Worm (Caenorhabditis elegans) whole organism, L4 larva: ENCODE results near the gene ced-11.
A peak's percentile ranks its signal among the peaks of the same experiment; 100 is the strongest.

Source experiments
- D1046.2 ChIP-seq: fragments of 200-800 bp; sonication (Bioruptor generic); IDR thresholded peaks from 2 replicates; pipeline ENCODE4 v1.3.6; 2022; ENCODE audit warnings: missing genetic modification characterization, missing compliant biosample characterization
- F44E2.7 ChIP-seq: fragments of 200-800 bp; sonication (Bioruptor generic); IDR thresholded peaks from 2 replicates; pipeline ENCODE4 v2.1.2; 2022; ENCODE audit warnings: missing genetic modification characterization, missing compliant biosample characterization
- F49E8.2 ChIP-seq: sonication (generic microtip); optimal IDR thresholded peaks from 2 replicates; lab custom pipeline; 2016; ENCODE audit warnings: missing compliant biosample characterization, mild to moderate bottlenecking, missing genetic modification characterization, borderline replicate concordance
- Y75B8A.6 ChIP-seq: fragments of 200-800 bp; sonication (Bioruptor generic); IDR thresholded peaks from 2 replicates; pipeline ENCODE4 v1.3.6; 2022; ENCODE audit warnings: missing genetic modification reagents, missing genetic modification characterization, missing compliant biosample characterization
- ZK337.2 ChIP-seq: fragments of 200-800 bp; sonication (Bioruptor generic); IDR thresholded peaks from 2 replicates; pipeline ENCODE4 v1.3.6; 2022; ENCODE audit warnings: missing genetic modification reagents, missing genetic modification characterization, missing compliant biosample characterization
- ZK546.5 ChIP-seq, 2 experiments: sonication (generic microtip); optimal IDR thresholded peaks; 2 replicates each; lab custom pipeline; 2017; ENCODE audit warnings: missing biosample characterization in 2 of 2, missing genetic modification characterization in 2 of 2
- arid-1 ChIP-seq: fragments of 200-800 bp; sonication (Bioruptor generic); conservative IDR thresholded peaks from 2 replicates; pipeline ENCODE4 v1.3.6; 2022; ENCODE audit warnings: missing genetic modification reagents, missing genetic modification characterization, missing compliant biosample characterization
- ceh-28 ChIP-seq: fragments of 150-350 bp; optimal IDR thresholded peaks from 2 replicates; lab custom pipeline; 2014; ENCODE audit warnings: missing biosample characterization, missing genetic modification reagents, missing genetic modification characterization
- ceh-32 ChIP-seq: sonication (generic microtip); optimal IDR thresholded peaks from 2 replicates; lab custom pipeline; 2016; ENCODE audit warnings: mild to moderate bottlenecking, missing genetic modification characterization, missing compliant biosample characterization; ENCODE audit not compliant: poor library complexity
- ctbp-1 ChIP-seq: fragments of 200-800 bp; sonication (Bioruptor generic); IDR thresholded peaks from 2 replicates; pipeline ENCODE4 v1.3.6; 2022; ENCODE audit warnings: missing genetic modification reagents, missing genetic modification characterization, missing compliant biosample characterization
- daf-12 ChIP-seq: fragments of 150-350 bp; optimal IDR thresholded peaks from 2 replicates; lab custom pipeline; 2014; ENCODE audit warnings: missing biosample characterization, missing genetic modification reagents, missing genetic modification characterization
- daf-19 ChIP-seq: fragments of 200-800 bp; sonication (Bioruptor generic); conservative IDR thresholded peaks from 2 replicates; pipeline ENCODE4 v1.3.6; 2022; ENCODE audit warnings: missing genetic modification characterization, missing compliant biosample characterization
- dmd-6 ChIP-seq: fragments of 200-800 bp; sonication (Bioruptor generic); IDR thresholded peaks from 2 replicates; pipeline ENCODE4 v1.3.6; 2022; ENCODE audit warnings: missing genetic modification reagents, missing genetic modification characterization, missing compliant biosample characterization
- dmd-9 ChIP-seq: fragments of 200-800 bp; sonication (Bioruptor generic); IDR thresholded peaks from 2 replicates; pipeline ENCODE4 v1.3.6; 2022; ENCODE audit warnings: missing genetic modification reagents, missing genetic modification characterization, missing compliant biosample characterization
- dpl-1 ChIP-seq: fragments of 150-350 bp; optimal IDR thresholded peaks from 2 replicates; lab custom pipeline; 2014; ENCODE audit warnings: missing biosample characterization, missing genetic modification reagents, missing genetic modification characterization
- duxl-1 ChIP-seq: sonication (generic microtip); optimal IDR thresholded peaks from 2 replicates; lab custom pipeline; 2016; ENCODE audit warnings: mild to moderate bottlenecking, missing genetic modification characterization, moderate library complexity, missing compliant biosample characterization; ENCODE audit not compliant: poor library complexity
- egl-27 ChIP-seq: sonication (generic microtip); optimal IDR thresholded peaks from 3 replicates; lab custom pipeline; 2017; ENCODE audit warnings: missing biosample characterization, missing genetic modification reagents, missing genetic modification characterization
- fos-1 ChIP-seq: fragments of 150-350 bp; optimal IDR thresholded peaks from 2 replicates; lab custom pipeline; 2014; ENCODE audit warnings: missing biosample characterization, missing genetic modification characterization
- hif-1 ChIP-seq, 2 experiments: sonication (generic microtip); optimal IDR thresholded peaks; 2 replicates each; lab custom pipeline; 2016 to 2017; ENCODE audit warnings: missing compliant biosample characterization in 2 of 2, missing genetic modification characterization in 2 of 2, missing genetic modification reagents in 2 of 2, missing genotype in 2 of 2, mild to moderate bottlenecking in 1 of 2
- hlh-30 ChIP-seq: sonication (generic microtip); optimal IDR thresholded peaks from 2 replicates; lab custom pipeline; 2017; ENCODE audit warnings: antibody characterized with exemption, mild to moderate bottlenecking, missing genetic modification characterization, missing compliant biosample characterization; ENCODE audit not compliant: insufficient read depth
- lim-7 ChIP-seq: fragments of 200-800 bp; sonication (Bioruptor generic); IDR thresholded peaks from 2 replicates; pipeline ENCODE4 v1.3.6; 2022; ENCODE audit warnings: missing genetic modification characterization, missing compliant biosample characterization
- lin-13 ChIP-seq: fragments of 150-350 bp; optimal IDR thresholded peaks from 2 replicates; lab custom pipeline; 2014; ENCODE audit warnings: missing biosample characterization, missing genetic modification reagents, missing genetic modification characterization
- lin-15B ChIP-seq: fragments of 150-350 bp; sonication (generic microtip); optimal IDR thresholded peaks from 3 replicates; lab custom pipeline; 2014; ENCODE audit warnings: missing biosample characterization, missing genetic modification characterization
- lin-29 ChIP-seq: fragments of 200-800 bp; sonication (Bioruptor generic); IDR thresholded peaks from 2 replicates; pipeline ENCODE4 v1.3.6; 2022; ENCODE audit warnings: missing genetic modification reagents, missing genetic modification characterization, missing compliant biosample characterization
- lsy-2 ChIP-seq, 2 experiments: fragments of 150-350 bp in 1 of 2; sonication (generic microtip) in 1 of 2; optimal IDR thresholded peaks; 2 replicates each; lab custom pipeline; 2014 to 2017; ENCODE audit warnings: missing biosample characterization in 2 of 2, missing genetic modification characterization in 2 of 2
- madf-5 ChIP-seq, 2 experiments: fragments of 200-800 bp; sonication (Bioruptor generic); IDR thresholded peaks; 2 replicates each; pipeline ENCODE4 v1.3.6; 2022; ENCODE audit warnings: missing compliant biosample characterization in 2 of 2, missing genetic modification characterization in 2 of 2
- madf-9 ChIP-seq: fragments of 200-800 bp; sonication (Bioruptor generic); conservative IDR thresholded peaks from 2 replicates; pipeline ENCODE4 v1.3.6; 2022; ENCODE audit warnings: missing genetic modification reagents, missing genetic modification characterization, missing compliant biosample characterization
- mep-1 ChIP-seq: fragments of 150-350 bp; sonication (generic microtip); optimal IDR thresholded peaks from 3 replicates; lab custom pipeline; 2014; ENCODE audit warnings: missing biosample characterization, missing genetic modification characterization
- mes-2 ChIP-seq: sonication (generic microtip); optimal IDR thresholded peaks from 2 replicates; lab custom pipeline; 2016; ENCODE audit warnings: missing genotype, mild to moderate bottlenecking, missing genetic modification characterization, missing compliant biosample characterization; ENCODE audit not compliant: poor library complexity, severe bottlenecking
- mxl-2 ChIP-seq: fragments of 200-800 bp; sonication (Bioruptor generic); conservative IDR thresholded peaks from 2 replicates; pipeline ENCODE4 v1.3.6; 2022; ENCODE audit warnings: missing genetic modification reagents, missing genetic modification characterization, missing compliant biosample characterization
- mxl-3 ChIP-seq: fragments of 200-800 bp; sonication (Bioruptor generic); optimal IDR thresholded peaks from 2 replicates; lab custom pipeline; 2018; ENCODE audit warnings: mild to moderate bottlenecking, missing genetic modification characterization, missing compliant biosample characterization
- nhr-10 ChIP-seq: fragments of 150-350 bp; optimal IDR thresholded peaks from 2 replicates; lab custom pipeline; 2014; ENCODE audit warnings: missing biosample characterization, missing genetic modification characterization
- nhr-111 ChIP-seq: fragments of 200-800 bp; sonication (Bioruptor generic); optimal IDR thresholded peaks from 2 replicates; lab custom pipeline; 2018; ENCODE audit warnings: mild to moderate bottlenecking, missing genetic modification characterization, missing compliant biosample characterization
- nhr-48 ChIP-seq: sonication (generic microtip); optimal IDR thresholded peaks from 2 replicates; lab custom pipeline; 2016; ENCODE audit warnings: mild to moderate bottlenecking, missing genetic modification characterization, missing compliant biosample characterization
- rbr-2 ChIP-seq: sonication (generic microtip); optimal IDR thresholded peaks from 2 replicates; lab custom pipeline; 2016; ENCODE audit warnings: missing genotype, missing genetic modification characterization, missing compliant biosample characterization
- set-16 ChIP-seq: fragments of 200-800 bp; sonication (Bioruptor generic); IDR thresholded peaks from 2 replicates; pipeline ENCODE4 v1.3.6; 2022; ENCODE audit warnings: missing genetic modification reagents, missing genetic modification characterization, missing compliant biosample characterization
- snpc-1.2 ChIP-seq: fragments of 200-800 bp; sonication (Bioruptor generic); IDR thresholded peaks from 2 replicates; pipeline ENCODE4 v1.3.6; 2022; ENCODE audit warnings: missing genetic modification reagents, missing genetic modification characterization, missing compliant biosample characterization
- spr-1 ChIP-seq: sonication (generic microtip); optimal IDR thresholded peaks from 2 replicates; lab custom pipeline; 2016; ENCODE audit warnings: mild to moderate bottlenecking, missing genetic modification characterization, missing compliant biosample characterization
- spr-3 ChIP-seq: fragments of 200-800 bp; sonication (Bioruptor generic); optimal IDR thresholded peaks from 2 replicates; lab custom pipeline; 2018; ENCODE audit warnings: mild to moderate bottlenecking, missing genetic modification characterization, missing compliant biosample characterization
- tag-97 ChIP-seq: fragments of 200-800 bp; sonication (Bioruptor generic); IDR thresholded peaks from 2 replicates; pipeline ENCODE4 v1.3.6; 2022; ENCODE audit warnings: missing genetic modification characterization, missing compliant biosample characterization
- zag-1 ChIP-seq: fragments of 150-350 bp; optimal IDR thresholded peaks from 2 replicates; lab custom pipeline; 2014; ENCODE audit warnings: missing biosample characterization, missing genetic modification characterization
- zfp-3 ChIP-seq: fragments of 200-800 bp; sonication (Bioruptor generic); conservative IDR thresholded peaks from 2 replicates; pipeline ENCODE4 v1.3.6; 2022; ENCODE audit warnings: missing genetic modification reagents, missing genetic modification characterization, missing compliant biosample characterization
- ztf-11 ChIP-seq: fragments of 150-350 bp; optimal IDR thresholded peaks from 2 replicates; lab custom pipeline; 2014; ENCODE audit warnings: missing biosample characterization, missing genetic modification characterization

The ced-11 gene

ce11 chrIII:9144744-9145390, 25.5 kb downstream of the ced-11 start, which contains the start of the genes ZK512.2 and ZK512.4:
TSS of gene ZK512.2 (minus strand) at chrIII:9144794.
TSS of gene ZK512.4 (plus strand) at chrIII:9145340.
- no peak for TF ChIP-seq zag-1 (tag; lab: Kevin White, UChicago)
- TF ChIP-seq egl-27 (tag; lab: Kevin White, UChicago) = no peak
- no peak for TF ChIP-seq rbr-2 (tag; lab: Kevin White, UChicago)
- TF ChIP-seq F49E8.2 (tag; lab: Kevin White, UChicago) = no peak
- no peak for TF ChIP-seq dmd-6 (GFP tag; lab: Robert Waterston, UW)
- TF ChIP-seq snpc-1.2 (GFP tag; lab: Robert Waterston, UW) = no peak
- no peak for TF ChIP-seq lin-13 (GFP tag; lab: Kevin White, UChicago)
- TF ChIP-seq set-16 (GFP tag; lab: Robert Waterston, UW) = no peak
- TF ChIP-seq mxl-3 (GFP tag; lab: Kevin White, UChicago) = no peak
- TF ChIP-seq lim-7 (GFP tag; lab: Robert Waterston, UW) = no peak
- no peak for TF ChIP-seq F44E2.7
- no peak for TF ChIP-seq nhr-48
- TF ChIP-seq mes-2 (tag; lab: Kevin White, UChicago) = peak; percentile 60
- TF ChIP-seq ceh-32 (tag; lab: Kevin White, UChicago) = no peak
- no peak for TF ChIP-seq ztf-11 (tag; lab: Kevin White, UChicago)
- peak in 1 of 2 experiments; percentile 57 for TF ChIP-seq lsy-2 (tag; optimal IDR thresholded peaks at IDR 0.05; lab: Kevin White, UChicago)
- TF ChIP-seq spr-3 (GFP tag; lab: Kevin White, UChicago) = no peak
- no peak for TF ChIP-seq dmd-9
- TF ChIP-seq nhr-10 (tag; lab: Kevin White, UChicago) = no peak
- no peak for TF ChIP-seq nhr-111
- no peak for TF ChIP-seq Y75B8A.6
- TF ChIP-seq daf-12 (tag; lab: Kevin White, UChicago) = no peak
- TF ChIP-seq dpl-1 = peak; percentile 41
- no peak for TF ChIP-seq ZK546.5 (tag; optimal IDR thresholded peaks at IDR 0.05; lab: Kevin White, UChicago)
- no peak for TF ChIP-seq ZK337.2 (GFP tag; lab: Robert Waterston, UW)
- peak; percentile 10 for TF ChIP-seq hlh-30
- no peak for TF ChIP-seq lin-29 (GFP tag; lab: Robert Waterston, UW)
- no peak for TF ChIP-seq daf-19 (GFP tag; lab: Robert Waterston, UW)
- TF ChIP-seq lin-15B (tag; lab: Kevin White, UChicago) = no peak
- no peak for TF ChIP-seq fos-1 (tag; lab: Kevin White, UChicago)
- no peak for TF ChIP-seq ctbp-1 (GFP tag; lab: Robert Waterston, UW)
- no peak for TF ChIP-seq ceh-28 (tag; lab: Kevin White, UChicago)

DNA sequence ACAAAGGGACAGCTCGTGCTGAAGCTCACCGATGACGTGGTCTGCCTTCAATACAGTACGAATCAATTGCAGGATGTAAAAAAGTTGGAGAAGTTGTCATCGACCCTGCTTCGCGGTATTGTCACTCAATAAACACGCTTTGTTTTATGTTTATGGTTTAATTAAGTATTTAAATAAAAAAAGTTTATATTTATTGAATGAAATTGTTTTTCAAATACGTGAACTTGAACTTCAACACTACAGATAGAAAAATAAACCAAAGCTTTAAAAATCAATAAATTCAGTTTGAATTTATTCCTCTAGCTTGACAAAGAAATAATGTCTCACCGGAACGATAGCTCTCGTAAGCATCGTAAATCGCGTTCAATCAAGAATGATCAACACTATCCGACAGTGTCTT, 26.4 kb downstream of the ced-11 start, which contains the start of gene ZK512.8:
Gene ZK512.8 (plus strand): TSS at position 301 of the 400 bp plus-strand sequence.
- TF ChIP-seq tag-97 (GFP tag; lab: Robert Waterston, UW) (no peak), dmd-6 (GFP tag; lab: Robert Waterston, UW) (no peak), duxl-1 (no peak), D1046.2 (no peak), hif-1 (tag; optimal IDR thresholded peaks at IDR 0.05; lab: Kevin White, UChicago) (no peak), mxl-2 (no peak), zfp-3 (no peak), spr-1 (tag; lab: Kevin White, UChicago) (no peak), mep-1 (no peak), madf-9 (no peak), mxl-3 (GFP tag; lab: Kevin White, UChicago) (no peak), fos-1 (tag; lab: Kevin White, UChicago) (no peak), arid-1 (GFP tag; lab: Robert Waterston, UW) (no peak), madf-5 (GFP tag; IDR thresholded peaks at IDR 0.05; lab: Robert Waterston, UW) (no peak), lim-7 (GFP tag; lab: Robert Waterston, UW) (no peak), F44E2.7 (no peak)
